Fruit fly (Drosophila melanogaster) whole organism, prepupa: ENCODE measurements around the gene ND-ASHI.

Experiments
- CG11294 ChIP-seq: fragments of 200-800 bp; sonication (Bioruptor generic); IDR thresholded peaks from 2 replicates; pipeline ENCODE4 v1.3.6; 2022; ENCODE audit warnings: missing biosample characterization, missing genetic modification characterization
- CG11902 ChIP-seq: fragments of 200-800 bp; sonication (Bioruptor generic); optimal IDR thresholded peaks from 3 replicates; lab custom pipeline; 2016; ENCODE audit warnings: missing biosample characterization, missing genetic modification characterization
- CG31627 ChIP-seq: fragments of 200-800 bp; sonication (Bioruptor generic); optimal IDR thresholded peaks from 3 replicates; lab custom pipeline; 2016; ENCODE audit warnings: missing biosample characterization, missing genetic modification characterization
- CG6808 ChIP-seq: fragments of 200-800 bp; sonication (Bioruptor generic); optimal IDR thresholded peaks from 3 replicates; lab custom pipeline; 2017; ENCODE audit warnings: missing biosample characterization, missing genetic modification characterization, mild to moderate bottlenecking, moderate library complexity, missing genetic modification reagents
- CG6854 ChIP-seq: fragments of 200-800 bp; sonication (Bioruptor generic); optimal IDR thresholded peaks from 2 replicates; lab custom pipeline; 2017; ENCODE audit warnings: missing biosample characterization, mild to moderate bottlenecking, missing genetic modification characterization
- CG7368 ChIP-seq: fragments of 200-800 bp; sonication (Bioruptor generic); optimal IDR thresholded peaks from 3 replicates; lab custom pipeline; 2016; ENCODE audit warnings: missing biosample characterization, missing genetic modification characterization
- Ets96B ChIP-seq: fragments of 200-800 bp; optimal IDR thresholded peaks from 2 replicates; lab custom pipeline; 2019; ENCODE audit warnings: missing biosample characterization, mild to moderate bottlenecking, missing genetic modification characterization, moderate library complexity
- OdsH ChIP-seq: fragments of 200-800 bp; sonication (Bioruptor generic); optimal IDR thresholded peaks from 3 replicates; lab custom pipeline; 2016; ENCODE audit warnings: missing biosample characterization, missing genetic modification characterization
- acj6 ChIP-seq: fragments of 200-800 bp; sonication (Bioruptor generic); optimal IDR thresholded peaks from 3 replicates; lab custom pipeline; 2016; ENCODE audit warnings: missing biosample characterization, missing genetic modification characterization
- cyc ChIP-seq: fragments of 200-800 bp; sonication (Bioruptor generic); optimal IDR thresholded peaks from 3 replicates; lab custom pipeline; 2016; ENCODE audit warnings: missing biosample characterization, missing genetic modification characterization
- esn ChIP-seq: fragments of 200-800 bp; sonication (Bioruptor generic); optimal IDR thresholded peaks from 2 replicates; lab custom pipeline; 2016; ENCODE audit warnings: missing biosample characterization, mild to moderate bottlenecking, missing genetic modification characterization, moderate library complexity
- fd85E ChIP-seq: fragments of 200-800 bp; sonication (Bioruptor generic); optimal IDR thresholded peaks from 3 replicates; lab custom pipeline; 2016; ENCODE audit warnings: missing biosample characterization, missing genetic modification characterization
- pdm3 ChIP-seq: fragments of 200-800 bp; sonication (Bioruptor generic); optimal IDR thresholded peaks from 3 replicates; lab custom pipeline; 2016; ENCODE audit warnings: missing biosample characterization, missing genetic modification characterization

DNA sequence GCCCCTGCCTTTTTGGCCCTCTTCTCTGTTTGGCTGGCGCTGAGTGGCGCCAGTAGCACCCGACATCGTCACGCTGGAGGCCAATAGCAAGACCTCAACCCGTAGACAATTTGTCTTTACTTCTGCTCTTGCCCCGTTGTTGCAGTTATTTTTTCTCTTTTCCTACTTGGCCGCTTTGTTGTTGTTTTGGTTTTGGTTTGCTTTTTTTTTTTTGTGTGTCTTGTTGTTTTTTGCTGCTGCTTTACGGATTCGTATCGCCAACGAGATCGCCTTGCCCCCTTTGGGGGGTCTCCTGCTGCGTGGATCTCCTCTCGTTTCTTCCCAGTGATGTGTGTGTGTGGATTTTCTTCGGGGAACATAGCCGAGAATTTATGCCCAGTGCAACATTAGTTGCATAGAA lies 47.0 kb downstream of the ND-ASHI start:
- TF ChIP-seq OdsH (GFP tag; lab: Kevin White, UChicago) (no peak), CG31627 (GFP tag; lab: Kevin White, UChicago) (no peak), CG6854 (GFP tag; lab: Kevin White, UChicago) (no peak), pdm3 (GFP tag; lab: Kevin White, UChicago) (peak; percentile 8), acj6 (GFP tag; lab: Kevin White, UChicago) (peak; percentile 0), esn (GFP tag; lab: Kevin White, UChicago) (no peak), CG11902 (GFP tag; lab: Kevin White, UChicago) (no peak), CG11294 (GFP tag; lab: Robert Waterston, UW) (no peak), CG7368 (GFP tag; lab: Kevin White, UChicago) (no peak), Ets96B (tag; lab: Kevin White, UChicago) (no peak), fd85E (no peak), CG6808 (peak; percentile 54), cyc (no peak)
